Worm (Caenorhabditis elegans) whole organism, L4 larva: ENCODE measurements around the gene R09A8.5.

Experiments
- F10B5.3 ChIP-seq: sonication (generic microtip); optimal IDR thresholded peaks from 2 replicates; lab custom pipeline; 2016; ENCODE audit warnings: mild to moderate bottlenecking, missing genetic modification characterization, missing compliant biosample characterization
- F26F4.8 ChIP-seq: fragments of 200-800 bp; sonication (Bioruptor generic); conservative IDR thresholded peaks from 2 replicates; pipeline ENCODE4 v1.3.6; 2022; ENCODE audit warnings: missing genetic modification characterization, missing compliant biosample characterization
- F44E2.7 ChIP-seq: fragments of 200-800 bp; sonication (Bioruptor generic); IDR thresholded peaks from 2 replicates; pipeline ENCODE4 v2.1.2; 2022; ENCODE audit warnings: missing genetic modification characterization, missing compliant biosample characterization
- T20F7.1 ChIP-seq: fragments of 200-800 bp; sonication (Bioruptor generic); optimal IDR thresholded peaks from 2 replicates; lab custom pipeline; 2018; ENCODE audit warnings: mild to moderate bottlenecking, missing genetic modification characterization, missing compliant biosample characterization
- Y48G9A.11 ChIP-seq: fragments of 200-800 bp; sonication (Bioruptor generic); IDR thresholded peaks from 2 replicates; pipeline ENCODE4 v1.3.6; 2022; ENCODE audit warnings: missing genetic modification reagents, missing genetic modification characterization, missing compliant biosample characterization
- Y5F2A.4 ChIP-seq: fragments of 200-800 bp; sonication (Bioruptor generic); optimal IDR thresholded peaks from 2 replicates; lab custom pipeline; 2018; ENCODE audit warnings: mild to moderate bottlenecking, missing genetic modification characterization, missing compliant biosample characterization
- Y75B8A.6 ChIP-seq: fragments of 200-800 bp; sonication (Bioruptor generic); IDR thresholded peaks from 2 replicates; pipeline ENCODE4 v1.3.6; 2022; ENCODE audit warnings: missing genetic modification reagents, missing genetic modification characterization, missing compliant biosample characterization
- ZK337.2 ChIP-seq: fragments of 200-800 bp; sonication (Bioruptor generic); IDR thresholded peaks from 2 replicates; pipeline ENCODE4 v1.3.6; 2022; ENCODE audit warnings: missing genetic modification reagents, missing genetic modification characterization, missing compliant biosample characterization
- attf-4 ChIP-seq: sonication (generic microtip); optimal IDR thresholded peaks from 3 replicates; lab custom pipeline; 2017; ENCODE audit warnings: missing biosample characterization, missing genetic modification characterization
- ceh-20 ChIP-seq: fragments of 200-800 bp; sonication (Bioruptor generic); IDR thresholded peaks from 2 replicates; pipeline ENCODE4 v1.3.6; 2022; ENCODE audit warnings: missing genetic modification reagents, missing genetic modification characterization, missing compliant biosample characterization
- ceh-28 ChIP-seq: fragments of 150-350 bp; optimal IDR thresholded peaks from 2 replicates; lab custom pipeline; 2014; ENCODE audit warnings: missing biosample characterization, missing genetic modification reagents, missing genetic modification characterization
- ceh-32 ChIP-seq: sonication (generic microtip); optimal IDR thresholded peaks from 2 replicates; lab custom pipeline; 2016; ENCODE audit warnings: mild to moderate bottlenecking, missing genetic modification characterization, missing compliant biosample characterization; ENCODE audit not compliant: poor library complexity
- ces-1 ChIP-seq: fragments of 150-350 bp; sonication (generic microtip); optimal IDR thresholded peaks from 4 replicates; lab custom pipeline; 2014; ENCODE audit warnings: missing biosample characterization, missing genetic modification reagents, missing genetic modification characterization
- cey-2 ChIP-seq: sonication (generic microtip); optimal IDR thresholded peaks from 3 replicates; lab custom pipeline; 2017; ENCODE audit warnings: missing genetic modification characterization, mild to moderate bottlenecking, missing compliant biosample characterization, antibody characterized with exemption, borderline replicate concordance; ENCODE audit not compliant: insufficient read depth
- daf-12 ChIP-seq: fragments of 150-350 bp; optimal IDR thresholded peaks from 2 replicates; lab custom pipeline; 2014; ENCODE audit warnings: missing biosample characterization, missing genetic modification reagents, missing genetic modification characterization
- daf-19 ChIP-seq: fragments of 200-800 bp; sonication (Bioruptor generic); conservative IDR thresholded peaks from 2 replicates; pipeline ENCODE4 v1.3.6; 2022; ENCODE audit warnings: missing genetic modification characterization, missing compliant biosample characterization
- dmd-6 ChIP-seq: fragments of 200-800 bp; sonication (Bioruptor generic); IDR thresholded peaks from 2 replicates; pipeline ENCODE4 v1.3.6; 2022; ENCODE audit warnings: missing genetic modification reagents, missing genetic modification characterization, missing compliant biosample characterization
- dmd-8 ChIP-seq: fragments of 200-800 bp; sonication (Bioruptor generic); IDR thresholded peaks from 2 replicates; pipeline ENCODE4 v1.3.6; 2022; ENCODE audit warnings: missing genetic modification characterization, missing compliant biosample characterization
- dmd-9 ChIP-seq: fragments of 200-800 bp; sonication (Bioruptor generic); IDR thresholded peaks from 2 replicates; pipeline ENCODE4 v1.3.6; 2022; ENCODE audit warnings: missing genetic modification reagents, missing genetic modification characterization, missing compliant biosample characterization
- dpl-1 ChIP-seq: fragments of 150-350 bp; optimal IDR thresholded peaks from 2 replicates; lab custom pipeline; 2014; ENCODE audit warnings: missing biosample characterization, missing genetic modification reagents, missing genetic modification characterization
- duxl-1 ChIP-seq: sonication (generic microtip); optimal IDR thresholded peaks from 2 replicates; lab custom pipeline; 2016; ENCODE audit warnings: mild to moderate bottlenecking, missing genetic modification characterization, moderate library complexity, missing compliant biosample characterization; ENCODE audit not compliant: poor library complexity
- egl-27 ChIP-seq: sonication (generic microtip); optimal IDR thresholded peaks from 3 replicates; lab custom pipeline; 2017; ENCODE audit warnings: missing biosample characterization, missing genetic modification reagents, missing genetic modification characterization
- egl-43 ChIP-seq: fragments of 200-800 bp; sonication (Bioruptor generic); IDR thresholded peaks from 2 replicates; pipeline ENCODE4 v1.3.6; 2022; ENCODE audit warnings: missing genetic modification reagents, missing genetic modification characterization, missing compliant biosample characterization
- gei-8 ChIP-seq: fragments of 200-800 bp; sonication (Bioruptor generic); optimal IDR thresholded peaks from 2 replicates; lab custom pipeline; 2018; ENCODE audit warnings: mild to moderate bottlenecking, missing genetic modification characterization, missing compliant biosample characterization
- hlh-11 ChIP-seq: fragments of 200-800 bp; sonication (Bioruptor generic); optimal IDR thresholded peaks from 2 replicates; lab custom pipeline; 2018; ENCODE audit warnings: mild to moderate bottlenecking, missing genetic modification characterization, missing compliant biosample characterization
- jun-1 ChIP-seq: fragments of 150-350 bp; optimal IDR thresholded peaks from 2 replicates; lab custom pipeline; 2014; ENCODE audit warnings: missing biosample characterization, missing genetic modification reagents, missing genetic modification characterization
- lim-7 ChIP-seq: fragments of 200-800 bp; sonication (Bioruptor generic); IDR thresholded peaks from 2 replicates; pipeline ENCODE4 v1.3.6; 2022; ENCODE audit warnings: missing genetic modification characterization, missing compliant biosample characterization
- lin-15B ChIP-seq: fragments of 150-350 bp; sonication (generic microtip); optimal IDR thresholded peaks from 3 replicates; lab custom pipeline; 2014; ENCODE audit warnings: missing biosample characterization, missing genetic modification characterization
- lin-38 ChIP-seq: fragments of 200-800 bp; sonication (Bioruptor generic); IDR thresholded peaks from 2 replicates; pipeline ENCODE4 v1.3.6; 2022; ENCODE audit warnings: missing genetic modification reagents, missing genetic modification characterization, missing compliant biosample characterization
- madf-5 ChIP-seq, 2 experiments: fragments of 200-800 bp; sonication (Bioruptor generic); IDR thresholded peaks; 2 replicates each; pipeline ENCODE4 v1.3.6; 2022; ENCODE audit warnings: missing compliant biosample characterization in 2 of 2, missing genetic modification characterization in 2 of 2
- mdl-1 ChIP-seq, 2 experiments: fragments of 150-350 bp in 1 of 2; sonication (generic microtip) in 1 of 2; optimal IDR thresholded peaks; 2 replicates each; lab custom pipeline; 2014 to 2017; ENCODE audit warnings: missing biosample characterization in 2 of 2, missing genetic modification characterization in 2 of 2
- mep-1 ChIP-seq: fragments of 150-350 bp; sonication (generic microtip); optimal IDR thresholded peaks from 3 replicates; lab custom pipeline; 2014; ENCODE audit warnings: missing biosample characterization, missing genetic modification characterization
- mes-2 ChIP-seq: sonication (generic microtip); optimal IDR thresholded peaks from 2 replicates; lab custom pipeline; 2016; ENCODE audit warnings: missing genotype, mild to moderate bottlenecking, missing genetic modification characterization, missing compliant biosample characterization; ENCODE audit not compliant: poor library complexity, severe bottlenecking
- nhr-10 ChIP-seq: fragments of 150-350 bp; optimal IDR thresholded peaks from 2 replicates; lab custom pipeline; 2014; ENCODE audit warnings: missing biosample characterization, missing genetic modification characterization
- nhr-102 ChIP-seq: sonication (generic microtip); optimal IDR thresholded peaks from 2 replicates; lab custom pipeline; 2016; ENCODE audit warnings: mild to moderate bottlenecking, missing genetic modification characterization, moderate library complexity, missing compliant biosample characterization
- nhr-237 ChIP-seq: sonication (generic microtip); optimal IDR thresholded peaks from 2 replicates; lab custom pipeline; 2017; ENCODE audit warnings: missing biosample characterization, missing genetic modification characterization
- nhr-25 ChIP-seq: sonication (generic microtip); optimal IDR thresholded peaks from 2 replicates; lab custom pipeline; 2017; ENCODE audit warnings: missing genetic modification characterization, mild to moderate bottlenecking, missing compliant biosample characterization, antibody characterized with exemption, moderate library complexity, borderline replicate concordance; ENCODE audit not compliant: insufficient read depth
- nhr-28 ChIP-seq: fragments of 150-350 bp; optimal IDR thresholded peaks from 2 replicates; lab custom pipeline; 2014; ENCODE audit warnings: missing biosample characterization, missing genetic modification characterization
- nhr-41 ChIP-seq: fragments of 200-800 bp; sonication (Bioruptor generic); IDR thresholded peaks from 2 replicates; pipeline ENCODE4 v1.3.6; 2022; ENCODE audit warnings: missing genetic modification reagents, missing genetic modification characterization, missing compliant biosample characterization
- nhr-48 ChIP-seq: sonication (generic microtip); optimal IDR thresholded peaks from 2 replicates; lab custom pipeline; 2016; ENCODE audit warnings: mild to moderate bottlenecking, missing genetic modification characterization, missing compliant biosample characterization
- php-3 ChIP-seq: fragments of 200-800 bp; sonication (Bioruptor generic); IDR thresholded peaks from 2 replicates; pipeline ENCODE4 v1.3.6; 2022; ENCODE audit warnings: missing genetic modification reagents, missing genetic modification characterization, missing compliant biosample characterization
- pqm-1 ChIP-seq: sonication (generic microtip); optimal IDR thresholded peaks from 2 replicates; lab custom pipeline; 2017; ENCODE audit warnings: missing biosample characterization, missing genetic modification characterization
- rbr-2 ChIP-seq: sonication (generic microtip); optimal IDR thresholded peaks from 2 replicates; lab custom pipeline; 2016; ENCODE audit warnings: missing genotype, missing genetic modification characterization, missing compliant biosample characterization
- saeg-2 ChIP-seq: fragments of 200-800 bp; sonication (Bioruptor generic); IDR thresholded peaks from 2 replicates; pipeline ENCODE4 v1.3.6; 2022; ENCODE audit warnings: missing genetic modification reagents, missing genetic modification characterization, missing compliant biosample characterization
- set-16 ChIP-seq: fragments of 200-800 bp; sonication (Bioruptor generic); IDR thresholded peaks from 2 replicates; pipeline ENCODE4 v1.3.6; 2022; ENCODE audit warnings: missing genetic modification reagents, missing genetic modification characterization, missing compliant biosample characterization
- snpc-4 ChIP-seq: fragments of 150-350 bp; optimal IDR thresholded peaks from 2 replicates; lab custom pipeline; 2014; ENCODE audit warnings: missing biosample characterization, missing genetic modification characterization
- tag-97 ChIP-seq: fragments of 200-800 bp; sonication (Bioruptor generic); IDR thresholded peaks from 2 replicates; pipeline ENCODE4 v1.3.6; 2022; ENCODE audit warnings: missing genetic modification characterization, missing compliant biosample characterization
- tra-1 ChIP-seq: fragments of 200-800 bp; sonication (Bioruptor generic); IDR thresholded peaks from 2 replicates; pipeline ENCODE4 v1.3.6; 2022; ENCODE audit warnings: missing genetic modification reagents, missing genetic modification characterization, missing compliant biosample characterization
- unc-130 ChIP-seq: sonication (generic microtip); optimal IDR thresholded peaks from 2 replicates; lab custom pipeline; 2016; ENCODE audit warnings: missing genetic modification reagents, missing genetic modification characterization, missing compliant biosample characterization
- unc-39 ChIP-seq: sonication (generic microtip); optimal IDR thresholded peaks from 2 replicates; lab custom pipeline; 2017; ENCODE audit warnings: missing biosample characterization, missing genetic modification characterization
- ztf-11 ChIP-seq: fragments of 150-350 bp; optimal IDR thresholded peaks from 2 replicates; lab custom pipeline; 2014; ENCODE audit warnings: missing biosample characterization, missing genetic modification characterization

Gene R09A8.5

ce11 chrX:12664987-12665451, 24.7 kb upstream of the R09A8.5 start (continued):
- TF ChIP-seq nhr-102 (tag; lab: Kevin White, UChicago), result peak; percentile 90
- peak; percentile 77 for TF ChIP-seq saeg-2 (GFP tag; lab: Robert Waterston, UW)
- TF ChIP-seq mes-2 (tag; lab: Kevin White, UChicago), result peak; percentile 85
- no peak for TF ChIP-seq unc-39 (tag; lab: Kevin White, UChicago)
- no peak for TF ChIP-seq cey-2 (tag; lab: Kevin White, UChicago)
- TF ChIP-seq nhr-10 (tag; lab: Kevin White, UChicago), result peak; percentile 1
- TF ChIP-seq rbr-2, result peak; percentile 86
- peak; percentile 76 for TF ChIP-seq php-3 (GFP tag; lab: Robert Waterston, UW)
- peak; percentile 92 for TF ChIP-seq gei-8
- TF ChIP-seq mdl-1 (tag; optimal IDR thresholded peaks at IDR 0.05; lab: Kevin White, UChicago), result peak; percentile 44 to 55
- peak; percentile 45 for TF ChIP-seq nhr-28 (tag; lab: Kevin White, UChicago)
- TF ChIP-seq mep-1, result peak; percentile 85
- peak; percentile 82 for TF ChIP-seq nhr-48 (tag; lab: Kevin White, UChicago)
- TF ChIP-seq lin-38 (GFP tag; lab: Robert Waterston, UW), result peak; percentile 80
- peak; percentile 83 for TF ChIP-seq madf-5 (GFP tag; IDR thresholded peaks at IDR 0.05; lab: Robert Waterston, UW)
- peak; percentile 56 for TF ChIP-seq unc-130 (GFP tag; lab: Kevin White, UChicago)
- peak; percentile 52; the same call in 1 of the 2 replicates for TF ChIP-seq set-16 (GFP tag; lab: Robert Waterston, UW)
- peak; percentile 99 for TF ChIP-seq egl-43
- TF ChIP-seq nhr-41 (GFP tag; lab: Robert Waterston, UW), result peak; percentile 92
- TF ChIP-seq tra-1, result peak; percentile 88
- TF ChIP-seq egl-27 (tag; lab: Kevin White, UChicago), result no peak
- no peak for TF ChIP-seq snpc-4
- TF ChIP-seq nhr-25 (tag; lab: Kevin White, UChicago), result no peak
- TF ChIP-seq ceh-32 (tag; lab: Kevin White, UChicago), result no peak
- TF ChIP-seq jun-1 (tag; lab: Kevin White, UChicago), result no peak
- TF ChIP-seq daf-19 (GFP tag; lab: Robert Waterston, UW), result peak; percentile 91
- peak; percentile 42 for TF ChIP-seq dpl-1 (GFP tag; lab: Kevin White, UChicago)
- TF ChIP-seq pqm-1 (tag; lab: Kevin White, UChicago), result no peak
- peak; percentile 92 for TF ChIP-seq Y75B8A.6 (GFP tag; lab: Robert Waterston, UW)
- peak; percentile 73 for TF ChIP-seq ceh-20 (GFP tag; lab: Robert Waterston, UW)
- TF ChIP-seq F44E2.7, result peak; percentile 95
- TF ChIP-seq Y48G9A.11 (GFP tag; lab: Robert Waterston, UW), result peak; percentile 77
- peak; percentile 93 for TF ChIP-seq dmd-8 (GFP tag; lab: Robert Waterston, UW)
- 0 out of 2 replicates have a peak, but pooled peaks have one; percentile 45 for TF ChIP-seq tag-97 (GFP tag; lab: Robert Waterston, UW)
- peak; percentile 86 for TF ChIP-seq F26F4.8 (GFP tag; lab: Robert Waterston, UW)
- TF ChIP-seq lin-15B (tag; lab: Kevin White, UChicago), result no peak
- peak; percentile 59 for TF ChIP-seq F10B5.3 (tag; lab: Kevin White, UChicago)
- peak; percentile 77 for TF ChIP-seq hlh-11
- TF ChIP-seq attf-4 (tag; lab: Kevin White, UChicago), result no peak
- peak; percentile 96 for TF ChIP-seq lim-7 (GFP tag; lab: Robert Waterston, UW)
- TF ChIP-seq ztf-11 (tag; lab: Kevin White, UChicago), result no peak
- peak; percentile 61; the same call in 1 of the 2 replicates for TF ChIP-seq dmd-9 (GFP tag; lab: Robert Waterston, UW)
- no peak for TF ChIP-seq ceh-28
- TF ChIP-seq nhr-237 (tag; lab: Kevin White, UChicago), result no peak
- no peak for TF ChIP-seq ces-1 (GFP tag; lab: Kevin White, UChicago)
- peak; percentile 65 for TF ChIP-seq Y5F2A.4 (GFP tag; lab: Kevin White, UChicago)
- peak; percentile 84 for TF ChIP-seq ZK337.2
- TF ChIP-seq dmd-6, result peak; percentile 70
- TF ChIP-seq T20F7.1, result peak; percentile 27
- no peak for TF ChIP-seq daf-12 (tag; lab: Kevin White, UChicago)
- peak; percentile 85 for TF ChIP-seq duxl-1 (tag; lab: Kevin White, UChicago)
